Worm (Caenorhabditis elegans) whole organism, L2 larva: ENCODE results near the gene W02D7.11.

Experiments
- R02D3.7 ChIP-seq: fragments of 150-350 bp; optimal IDR thresholded peaks from 2 replicates; lab custom pipeline; 2014; ENCODE audit warnings: missing biosample characterization, missing genetic modification characterization
- aly-2 ChIP-seq: fragments of 150-350 bp; optimal IDR thresholded peaks from 2 replicates; lab custom pipeline; 2014; ENCODE audit warnings: missing biosample characterization, missing genetic modification characterization
- egl-27 ChIP-seq: sonication (generic microtip); optimal IDR thresholded peaks from 3 replicates; lab custom pipeline; 2017; ENCODE audit warnings: missing biosample characterization, missing genetic modification reagents, missing genetic modification characterization
- fos-1 ChIP-seq: fragments of 150-350 bp; optimal IDR thresholded peaks from 2 replicates; lab custom pipeline; 2014; ENCODE audit warnings: missing biosample characterization, missing genetic modification characterization
- nhr-10 ChIP-seq: sonication (generic microtip); optimal IDR thresholded peaks from 2 replicates; lab custom pipeline; 2017; ENCODE audit warnings: missing biosample characterization, missing genetic modification characterization
- nhr-11 ChIP-seq: fragments of 150-350 bp; optimal IDR thresholded peaks from 2 replicates; lab custom pipeline; 2014; ENCODE audit warnings: missing biosample characterization, missing genetic modification characterization
- nhr-12 ChIP-seq: fragments of 150-350 bp; optimal IDR thresholded peaks from 2 replicates; lab custom pipeline; 2014; ENCODE audit warnings: missing biosample characterization, missing genetic modification characterization
- nhr-237 ChIP-seq: fragments of 150-350 bp; optimal IDR thresholded peaks from 2 replicates; lab custom pipeline; 2014; ENCODE audit warnings: missing biosample characterization, missing genetic modification characterization
- nhr-6 ChIP-seq: fragments of 150-350 bp; optimal IDR thresholded peaks from 2 replicates; lab custom pipeline; 2014; ENCODE audit warnings: missing biosample characterization, missing genetic modification characterization
- snpc-4 ChIP-seq: fragments of 150-350 bp; optimal IDR thresholded peaks from 2 replicates; lab custom pipeline; 2014; ENCODE audit warnings: missing biosample characterization, missing genetic modification characterization
- unc-62 ChIP-seq: fragments of 150-350 bp; optimal IDR thresholded peaks from 2 replicates; lab custom pipeline; 2014; ENCODE audit warnings: missing biosample characterization, missing genetic modification reagents, missing genetic modification characterization

DNA sequence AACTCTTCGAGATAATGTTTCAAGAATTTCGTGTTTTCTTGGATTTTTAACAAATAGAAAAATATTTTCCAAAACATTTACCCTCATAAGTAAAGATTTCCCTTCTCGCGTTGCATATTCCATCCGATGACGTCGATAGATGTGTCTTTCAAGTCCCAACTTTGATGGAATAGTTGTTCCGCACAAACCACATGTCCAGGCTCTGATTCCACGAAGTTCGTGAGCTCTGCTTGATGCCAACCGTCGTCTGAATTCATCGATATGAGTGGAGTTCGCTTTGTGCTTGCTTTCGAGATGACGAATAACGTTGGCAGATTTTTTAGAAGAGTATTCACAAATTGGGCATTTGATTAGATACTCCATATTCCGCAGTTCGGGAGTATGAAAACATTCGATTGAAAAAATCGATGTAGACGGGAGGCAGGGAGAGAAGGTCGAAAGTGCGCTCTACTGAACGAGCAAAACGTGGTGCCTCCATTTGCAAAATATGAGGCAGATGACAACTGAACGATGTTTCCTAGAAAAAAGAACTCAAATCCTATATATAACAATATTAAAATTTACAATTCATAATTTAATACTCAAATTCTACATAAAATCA lies 3.3 kb downstream of the W02D7.11 start, which contains the start of gene W02D7.6:
- TF ChIP-seq egl-27: no peak
- TF ChIP-seq nhr-12 (tag; lab: Kevin White, UChicago): no peak
- TF ChIP-seq nhr-10: no peak
- no peak for TF ChIP-seq nhr-6
- TF ChIP-seq snpc-4 (tag; lab: Kevin White, UChicago): no peak
- TF ChIP-seq nhr-11 (tag; lab: Kevin White, UChicago): no peak
- TF ChIP-seq fos-1 (tag; lab: Kevin White, UChicago): no peak
- no peak for TF ChIP-seq nhr-237 (tag; lab: Kevin White, UChicago)
- TF ChIP-seq R02D3.7 (tag; lab: Kevin White, UChicago): no peak
- no peak for TF ChIP-seq unc-62 (GFP tag; lab: Kevin White, UChicago)
- no peak for TF ChIP-seq aly-2
